Worm (Caenorhabditis elegans) whole organism, young adult: ENCODE data around the gene ZC13.2.

Experiments used
- F33H1.4 ChIP-seq: fragments of 200-800 bp; sonication (Bioruptor generic); IDR thresholded peaks from 2 replicates; pipeline ENCODE4 v1.3.6; 2022; ENCODE audit warnings: missing genetic modification reagents, missing genetic modification characterization, missing compliant biosample characterization
- K12H6.12 ChIP-seq: fragments of 200-800 bp; sonication (Bioruptor generic); optimal IDR thresholded peaks from 2 replicates; lab custom pipeline; 2018; ENCODE audit warnings: mild to moderate bottlenecking, missing genetic modification characterization, missing compliant biosample characterization
- T26A5.8 ChIP-seq: sonication (generic microtip); optimal IDR thresholded peaks from 2 replicates; lab custom pipeline; 2016; ENCODE audit warnings: missing genetic modification characterization, missing compliant biosample characterization
- Y95B8A.8 ChIP-seq: fragments of 200-800 bp; sonication (Bioruptor generic); IDR thresholded peaks from 2 replicates; pipeline ENCODE4 v1.3.6; 2022; ENCODE audit warnings: missing genetic modification reagents, missing genetic modification characterization, missing compliant biosample characterization
- atf-7 ChIP-seq: sonication (generic microtip); optimal IDR thresholded peaks from 2 replicates; lab custom pipeline; 2017; ENCODE audit warnings: mild to moderate bottlenecking, missing genetic modification characterization, missing compliant biosample characterization
- ccch-3 ChIP-seq: fragments of 200-800 bp; sonication (Bioruptor generic); optimal IDR thresholded peaks from 2 replicates; lab custom pipeline; 2018; ENCODE audit warnings: mild to moderate bottlenecking, missing genetic modification characterization, missing compliant biosample characterization
- ceh-27 ChIP-seq: fragments of 200-800 bp; sonication (Bioruptor generic); optimal IDR thresholded peaks from 2 replicates; lab custom pipeline; 2018; ENCODE audit warnings: mild to moderate bottlenecking, missing genetic modification characterization, moderate library complexity, missing compliant biosample characterization
- ets-4 ChIP-seq: fragments of 200-800 bp; sonication (Bioruptor generic); optimal IDR thresholded peaks from 2 replicates; lab custom pipeline; 2018; ENCODE audit warnings: mild to moderate bottlenecking, missing genetic modification characterization, missing compliant biosample characterization
- him-1 ChIP-seq: sonication (generic microtip); optimal IDR thresholded peaks from 2 replicates; lab custom pipeline; 2016; ENCODE audit warnings: missing genotype, missing genetic modification reagents, missing genetic modification characterization, missing compliant biosample characterization
- lsl-1 ChIP-seq: fragments of 200-800 bp; sonication (Bioruptor generic); optimal IDR thresholded peaks from 2 replicates; lab custom pipeline; 2018; ENCODE audit warnings: mild to moderate bottlenecking, missing genetic modification characterization, moderate library complexity, missing compliant biosample characterization
- nfya-2 ChIP-seq: fragments of 200-800 bp; sonication (Bioruptor generic); IDR thresholded peaks from 2 replicates; pipeline ENCODE4 v1.3.6; 2022; ENCODE audit warnings: missing genetic modification reagents, missing genetic modification characterization, missing compliant biosample characterization
- nfyb-1 ChIP-seq: fragments of 200-800 bp; sonication (Bioruptor generic); IDR thresholded peaks from 2 replicates; pipeline ENCODE4 v1.3.6; 2022; ENCODE audit warnings: missing genetic modification reagents, missing genetic modification characterization, missing compliant biosample characterization
- snpc-4 ChIP-seq, 5 experiments: fragments of 150-350 bp in 1 of 5; sonication (generic microtip) in 4 of 5; optimal IDR thresholded peaks; 2 replicates each; lab custom pipeline; 2014 to 2018; ENCODE audit warnings: missing genetic modification characterization in 5 of 5, missing biosample characterization in 3 of 5, antibody characterized with exemption in 2 of 5, mild to moderate bottlenecking in 2 of 5, missing compliant biosample characterization in 2 of 5, missing genotype in 2 of 5, moderate library complexity in 2 of 5, missing genetic modification reagents in 1 of 5
- zim-3 ChIP-seq: sonication (generic microtip); optimal IDR thresholded peaks from 2 replicates; lab custom pipeline; 2017; ENCODE audit warnings: mild to moderate bottlenecking, missing genetic modification characterization, moderate library complexity, missing compliant biosample characterization

- TF ChIP-seq T26A5.8, result no peak
- TF ChIP-seq F33H1.4 (GFP tag; lab: Robert Waterston, UW), result no peak
- TF ChIP-seq nfyb-1 (GFP tag; lab: Robert Waterston, UW), result no peak
- TF ChIP-seq ets-4, result no peak
- no peak for TF ChIP-seq snpc-4 (GFP tag; optimal IDR thresholded peaks at IDR 0.05; lab: Kevin White, UChicago)
- TF ChIP-seq snpc-4 (tag; optimal IDR thresholded peaks at IDR 0.05; lab: Kevin White, UChicago), result no peak
- no peak for TF ChIP-seq ccch-3 (GFP tag; lab: Kevin White, UChicago)
- no peak for TF ChIP-seq zim-3
- TF ChIP-seq K12H6.12 (tag; lab: Kevin White, UChicago), result no peak
- no peak for TF ChIP-seq him-1 (tag; lab: Kevin White, UChicago)
- TF ChIP-seq ceh-27 (GFP tag; lab: Kevin White, UChicago), result no peak
- TF ChIP-seq Y95B8A.8, result no peak
- no peak for TF ChIP-seq nfya-2
- TF ChIP-seq lsl-1, result no peak
- no peak for TF ChIP-seq atf-7 (tag; lab: Kevin White, UChicago)
These were observed 35.8 kb upstream of the ZC13.2 start for ce11 chrX:844649-845048.
